Fruit fly (Drosophila melanogaster): ENCODE measurements around the gene CG15403.

DNA sequence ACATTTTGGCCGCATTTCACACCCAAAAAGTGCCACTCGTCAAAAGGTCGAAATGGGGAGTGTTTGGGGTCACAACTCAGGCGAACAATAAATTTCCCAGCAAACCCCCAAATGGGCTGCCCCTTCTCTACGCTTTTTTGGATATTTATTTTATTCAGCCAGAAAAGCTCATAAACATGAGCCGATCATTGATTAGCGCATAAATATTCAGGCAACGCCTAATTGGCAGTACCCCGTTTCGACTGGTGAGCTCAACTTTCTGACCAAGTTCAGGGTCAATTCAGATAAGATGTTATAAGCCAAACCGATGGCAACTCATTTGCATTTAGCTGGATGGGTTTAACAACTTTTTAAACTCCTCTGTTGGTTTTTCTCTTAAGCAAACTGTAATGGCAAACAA is 8.8 kb upstream of the CG15403 start:
- TF ChIP-seq cnc (optimal IDR thresholded peaks at IDR 0.05) (no peak), CG5204 (GFP tag; optimal IDR thresholded peaks at IDR 0.05) (no peak), Hr96 (GFP tag; optimal IDR thresholded peaks at IDR 0.05) (no peak), kay (GFP tag; ENCODE audit: borderline replicate concordance) (no peak), Crg-1 (GFP tag; optimal IDR thresholded peaks at IDR 0.05) (no peak), CG33017 (tag; optimal IDR thresholded peaks at IDR 0.05) (no peak), CG7101 (tag; optimal IDR thresholded peaks at IDR 0.05) (no peak), toe (GFP tag; optimal IDR thresholded peaks at IDR 0.05) (no peak), bab1 (GFP tag; optimal IDR thresholded peaks at IDR 0.05) (no peak), CG7045 (GFP tag; optimal IDR thresholded peaks at IDR 0.05) (no peak), CG14711 (tag; optimal IDR thresholded peaks at IDR 0.05) (no peak), tj (GFP tag; optimal IDR thresholded peaks at IDR 0.05) (no peak)
